ENCODE assay signal across 1 fruit fly cellular context in genomic region chr2L:15113234-15113916, dm6.
TF ChIP-seq lines count a peak whose summit lies in the region.

TSS of gene stc (plus strand) at chr2L:15113480.

TF ChIP-seq in whole organism, embryonic, 481 proteins besides CTCF, POLR2A, EP300 and RAD21 (continued from another document and continues in another):
- TF ChIP-seq Lpt (GFP tag; optimal IDR thresholded peaks at IDR 0.05; lab: Kevin White, UChicago) = no peak
- TF ChIP-seq GATAe (GFP tag; conservative IDR thresholded peaks at IDR 0.05; lab: Robert Waterston, UW) = no peak
- TF ChIP-seq Nf-YB (GFP tag; optimal IDR thresholded peaks at IDR 0.05; lab: Kevin White, UChicago) = peak; percentile 11
- no peak for TF ChIP-seq CG6854 (GFP tag; optimal IDR thresholded peaks at IDR 0.05; lab: Kevin White, UChicago)
- 0 out of 2 replicates have a peak, but pooled peaks have one; percentile 22 for TF ChIP-seq sisA (GFP tag; IDR thresholded peaks at IDR 0.05; lab: Robert Waterston, UW)
- TF ChIP-seq sens-2 (GFP tag; IDR thresholded peaks at IDR 0.05; lab: Robert Waterston, UW) = no peak
- TF ChIP-seq CG2129 (GFP tag; IDR thresholded peaks at IDR 0.05; lab: Robert Waterston, UW; ENCODE audit: partially characterized antibody) = peak; percentile 33; the same call in 1 of the 2 replicates
- no peak for TF ChIP-seq Taf1 (GFP tag; IDR thresholded peaks at IDR 0.05; lab: Robert Waterston, UW)
- no peak for TF ChIP-seq cg (GFP tag; optimal IDR thresholded peaks at IDR 0.05; lab: Kevin White, UChicago)
- no peak for TF ChIP-seq nom (GFP tag; optimal IDR thresholded peaks at IDR 0.05; lab: Kevin White, UChicago)
- peak; percentile 66 to 74 for TF ChIP-seq dpn (GFP tag; optimal IDR thresholded peaks at IDR 0.05; lab: Kevin White, UChicago)
- TF ChIP-seq CG3838 (GFP tag; optimal IDR thresholded peaks at IDR 0.05; lab: Kevin White, UChicago) = no peak
- no peak for TF ChIP-seq CG17328 (GFP tag; IDR thresholded peaks at IDR 0.05; lab: Robert Waterston, UW)
- peak; percentile 36 for TF ChIP-seq CG8944 (GFP tag; optimal IDR thresholded peaks at IDR 0.05; lab: Kevin White, UChicago)
- TF ChIP-seq E2f1 (GFP tag; IDR thresholded peaks at IDR 0.05; lab: Robert Waterston, UW) = peak; percentile 40; the same call in 1 of the 2 replicates
- TF ChIP-seq CG10209 (GFP tag; optimal IDR thresholded peaks at IDR 0.05; lab: Kevin White, UChicago) = peak; percentile 39
- peak; percentile 99 for TF ChIP-seq stwl (tag; optimal IDR thresholded peaks at IDR 0.05; lab: Kevin White, UChicago)
- peak; percentile 28; the same call in 2 of the 3 replicates for TF ChIP-seq CG14860 (GFP tag; IDR thresholded peaks at IDR 0.05; lab: Robert Waterston, UW; ENCODE audit: partially characterized antibody)
- no peak for TF ChIP-seq Fer2 (tag; optimal IDR thresholded peaks at IDR 0.05; lab: Kevin White, UChicago)
- TF ChIP-seq ftz-f1 (GFP tag; optimal IDR thresholded peaks at IDR 0.05; lab: Kevin White, UChicago) = peak; percentile 18
- no peak for TF ChIP-seq CG10462 (GFP tag; optimal IDR thresholded peaks at IDR 0.05; lab: Kevin White, UChicago)
- TF ChIP-seq nerfin-1 (tag; optimal IDR thresholded peaks at IDR 0.05; lab: Kevin White, UChicago) = no peak
- no peak for TF ChIP-seq jigr1 (GFP tag; IDR thresholded peaks at IDR 0.05; lab: Robert Waterston, UW)
- peak; percentile 25 for TF ChIP-seq CG12744 (GFP tag; optimal IDR thresholded peaks at IDR 0.05; lab: Kevin White, UChicago)
- TF ChIP-seq CG13123 (GFP tag; optimal IDR thresholded peaks at IDR 0.05; lab: Kevin White, UChicago) = peak; percentile 61
- peak; percentile 94 for TF ChIP-seq Med (GFP tag; lab: Kevin White, UChicago)
- TF ChIP-seq Sox100B (GFP tag; optimal IDR thresholded peaks at IDR 0.05; lab: Kevin White, UChicago) = no peak
- TF ChIP-seq zf30C (GFP tag; optimal IDR thresholded peaks at IDR 0.05; lab: Kevin White, UChicago) = peak; percentile 8
- TF ChIP-seq C15 (GFP tag; IDR thresholded peaks at IDR 0.05; lab: Robert Waterston, UW) = no peak
- TF ChIP-seq tap (tag; optimal IDR thresholded peaks at IDR 0.05; lab: Kevin White, UChicago) = no peak
- peak in 1 of 2 experiments; percentile 39 for TF ChIP-seq insv (GFP tag; optimal IDR thresholded peaks at IDR 0.05; lab: Kevin White, UChicago)
- no peak for TF ChIP-seq fd96Cb (tag; optimal IDR thresholded peaks at IDR 0.05; lab: Kevin White, UChicago)
- peak; percentile 64 for TF ChIP-seq CG17829 (tag; optimal IDR thresholded peaks at IDR 0.05; lab: Kevin White, UChicago)
- peak; percentile 55 for TF ChIP-seq Sin3A (optimal IDR thresholded peaks at IDR 0.05; lab: Kevin White, UChicago)
- peak; percentile 38 for TF ChIP-seq CG4424 (GFP tag; optimal IDR thresholded peaks at IDR 0.05; lab: Kevin White, UChicago)
- TF ChIP-seq lilli (GFP tag; optimal IDR thresholded peaks at IDR 0.05; lab: Kevin White, UChicago) = peak; percentile 68
- no peak for TF ChIP-seq Deaf1 (tag; optimal IDR thresholded peaks at IDR 0.05; lab: Kevin White, UChicago)
- peak; percentile 74 for TF ChIP-seq CG2116 (GFP tag; optimal IDR thresholded peaks at IDR 0.05; lab: Kevin White, UChicago)
- peak; percentile 23; the same call in 1 of the 2 replicates for TF ChIP-seq Drgx (GFP tag; IDR thresholded peaks at IDR 0.05; lab: Robert Waterston, UW)
- peak; percentile 32 for TF ChIP-seq shn (GFP tag; optimal IDR thresholded peaks at IDR 0.05; lab: Kevin White, UChicago)
- peak; percentile 43; the same call in 1 of the 3 replicates for TF ChIP-seq H15 (GFP tag; IDR thresholded peaks at IDR 0.05; lab: Robert Waterston, UW)
- TF ChIP-seq chn (GFP tag; optimal IDR thresholded peaks at IDR 0.05; lab: Kevin White, UChicago) = peak; percentile 51
- TF ChIP-seq CG13424 (tag; optimal IDR thresholded peaks at IDR 0.05; lab: Kevin White, UChicago) = peak; percentile 19
- no peak for TF ChIP-seq crol (GFP tag; IDR thresholded peaks at IDR 0.05; lab: Robert Waterston, UW)
- TF ChIP-seq onecut (GFP tag; IDR thresholded peaks at IDR 0.05; lab: Robert Waterston, UW) = peak; percentile 37; the same call in 1 of the 2 replicates
- peak; percentile 10 for TF ChIP-seq cad (GFP tag; optimal IDR thresholded peaks at IDR 0.05; lab: Kevin White, UChicago)
- no peak for TF ChIP-seq run (tag; optimal IDR thresholded peaks at IDR 0.05; lab: Kevin White, UChicago)
- peak; percentile 31 for TF ChIP-seq maf-S (GFP tag; optimal IDR thresholded peaks at IDR 0.05; lab: Kevin White, UChicago)
- peak; percentile 51 for TF ChIP-seq Max (GFP tag; optimal IDR thresholded peaks at IDR 0.05; lab: Kevin White, UChicago)
- TF ChIP-seq CG10274 (GFP tag; optimal IDR thresholded peaks at IDR 0.05; lab: Kevin White, UChicago) = no peak
- TF ChIP-seq sima (GFP tag; optimal IDR thresholded peaks at IDR 0.05; lab: Kevin White, UChicago) = no peak
- TF ChIP-seq CG16815 (GFP tag; optimal IDR thresholded peaks at IDR 0.05; lab: Kevin White, UChicago) = no peak
- peak; percentile 57; the same call in 1 of the 2 replicates for TF ChIP-seq ato (GFP tag; IDR thresholded peaks at IDR 0.05; lab: Robert Waterston, UW; ENCODE audit: partially characterized antibody)
- no peak for TF ChIP-seq cas (GFP tag; IDR thresholded peaks at IDR 0.05; lab: Robert Waterston, UW)
- peak; percentile 40 for TF ChIP-seq Camta (GFP tag; optimal IDR thresholded peaks at IDR 0.05; lab: Kevin White, UChicago)
- peak; percentile 14 for TF ChIP-seq CG12236 (GFP tag; optimal IDR thresholded peaks at IDR 0.05; lab: Kevin White, UChicago)
- TF ChIP-seq Jarid2 (GFP tag; optimal IDR thresholded peaks at IDR 0.05; lab: Kevin White, UChicago) = peak; percentile 61
- peak; percentile 38; the same call in 1 of the 2 replicates for TF ChIP-seq stc (GFP tag; IDR thresholded peaks at IDR 0.05; lab: Robert Waterston, UW)
- TF ChIP-seq Ptx1 (GFP tag; IDR thresholded peaks at IDR 0.05; lab: Robert Waterston, UW) = no peak
- TF ChIP-seq CG14710 (tag; optimal IDR thresholded peaks at IDR 0.05; lab: Kevin White, UChicago) = peak; percentile 69
- peak; percentile 80 for TF ChIP-seq Sry-δ (GFP tag; optimal IDR thresholded peaks at IDR 0.05; lab: Kevin White, UChicago)
- peak; percentile 30 to 86 for TF ChIP-seq crp (GFP tag; optimal IDR thresholded peaks at IDR 0.05; lab: Kevin White, UChicago)
- TF ChIP-seq CG1647 (GFP tag; optimal IDR thresholded peaks at IDR 0.05; lab: Kevin White, UChicago) = peak; percentile 14
- TF ChIP-seq Xbp1 (GFP tag; optimal IDR thresholded peaks at IDR 0.05; lab: Kevin White, UChicago) = peak; percentile 68
- peak; percentile 80 for TF ChIP-seq CG15514 (GFP tag; optimal IDR thresholded peaks at IDR 0.05; lab: Kevin White, UChicago)
- TF ChIP-seq tll (GFP tag; optimal IDR thresholded peaks at IDR 0.05; lab: Kevin White, UChicago) = peak in 1 of 2 experiments; percentile 45
- TF ChIP-seq br (optimal IDR thresholded peaks at IDR 0.05; lab: Kevin White, UChicago) = no peak
- peak; percentile 94 for TF ChIP-seq pzg (GFP tag; optimal IDR thresholded peaks at IDR 0.05; lab: Kevin White, UChicago)
- peak; percentile 50; the same call in 1 of the 2 replicates for TF ChIP-seq CG11247 (GFP tag; IDR thresholded peaks at IDR 0.05; lab: Robert Waterston, UW)
- peak; percentile 74 for TF ChIP-seq CG17186 (GFP tag; optimal IDR thresholded peaks at IDR 0.05; lab: Kevin White, UChicago)
- peak; percentile 70 for TF ChIP-seq E2f2 (GFP tag; IDR thresholded peaks at IDR 0.05; lab: Robert Waterston, UW)
- no peak for TF ChIP-seq CG1602 (GFP tag; optimal IDR thresholded peaks at IDR 0.05; lab: Kevin White, UChicago)
- no peak for TF ChIP-seq HLH3B (GFP tag; IDR thresholded peaks at IDR 0.05; lab: Robert Waterston, UW)
- TF ChIP-seq gsb (GFP tag; IDR thresholded peaks at IDR 0.05; lab: Robert Waterston, UW) = no peak
- TF ChIP-seq ci (GFP tag; IDR thresholded peaks at IDR 0.05; lab: Robert Waterston, UW) = peak; percentile 43; the same call in 1 of the 3 replicates
- peak; percentile 58 for TF ChIP-seq Hsf (GFP tag; optimal IDR thresholded peaks at IDR 0.05; lab: Kevin White, UChicago)
- TF ChIP-seq CG11560 (tag; IDR thresholded peaks at IDR 0.05; lab: Robert Waterston, UW) = no peak
- TF ChIP-seq Usf (GFP tag; optimal IDR thresholded peaks at IDR 0.05; lab: Kevin White, UChicago) = no peak
- peak; percentile 6 to 62 for TF ChIP-seq chif (GFP tag; optimal IDR thresholded peaks at IDR 0.05; lab: Kevin White, UChicago)
- TF ChIP-seq NK7.1 (GFP tag; optimal IDR thresholded peaks at IDR 0.05; lab: Kevin White, UChicago) = peak; percentile 28
- peak; percentile 50 for TF ChIP-seq phol (tag; optimal IDR thresholded peaks at IDR 0.05; lab: Kevin White, UChicago)
- peak; percentile 52 for TF ChIP-seq HLH54F (GFP tag; optimal IDR thresholded peaks at IDR 0.05; lab: Kevin White, UChicago)
- TF ChIP-seq CG12391 (tag; optimal IDR thresholded peaks at IDR 0.05; lab: Kevin White, UChicago) = peak; percentile 47
- peak; percentile 14 for TF ChIP-seq Atf-2 (GFP tag; optimal IDR thresholded peaks at IDR 0.05; lab: Kevin White, UChicago)
- TF ChIP-seq Oaz (GFP tag; IDR thresholded peaks at IDR 0.05; lab: Robert Waterston, UW) = no peak
- TF ChIP-seq CG10979 (tag; optimal IDR thresholded peaks at IDR 0.05; lab: Kevin White, UChicago) = peak; percentile 88
- 0 out of 2 replicates have a peak, but pooled peaks have one; percentile 28 for TF ChIP-seq Xrp1 (GFP tag; IDR thresholded peaks at IDR 0.05; lab: Robert Waterston, UW)
- TF ChIP-seq unc-4 (GFP tag; IDR thresholded peaks at IDR 0.05; lab: Robert Waterston, UW; ENCODE audit: partially characterized antibody) = peak; percentile 78
- peak; percentile 41 for TF ChIP-seq CG14441 (GFP tag; IDR thresholded peaks at IDR 0.05; lab: Robert Waterston, UW)
- peak; percentile 82 for TF ChIP-seq HmgD (GFP tag; optimal IDR thresholded peaks at IDR 0.05; lab: Kevin White, UChicago)
- TF ChIP-seq D19A (tag; optimal IDR thresholded peaks at IDR 0.05; lab: Kevin White, UChicago) = no peak
- peak; percentile 37 for TF ChIP-seq CG16863 (GFP tag; optimal IDR thresholded peaks at IDR 0.05; lab: Kevin White, UChicago)
- TF ChIP-seq CG4404 (GFP tag; IDR thresholded peaks at IDR 0.05; lab: Robert Waterston, UW) = no peak
- TF ChIP-seq ash1 (GFP tag; optimal IDR thresholded peaks at IDR 0.05; lab: Kevin White, UChicago) = no peak
- TF ChIP-seq Eip74EF (GFP tag; optimal IDR thresholded peaks at IDR 0.05; lab: Kevin White, UChicago) = no peak
- TF ChIP-seq Gug (GFP tag; IDR thresholded peaks at IDR 0.05; lab: Robert Waterston, UW) = no peak
- TF ChIP-seq gt (GFP tag; IDR thresholded peaks at IDR 0.05; lab: Robert Waterston, UW) = no peak
- peak; percentile 64 for TF ChIP-seq slbo (GFP tag; IDR thresholded peaks at IDR 0.05; lab: Robert Waterston, UW)
- TF ChIP-seq Trl (optimal IDR thresholded peaks at IDR 0.05; lab: Kevin White, UChicago) = no peak
- TF ChIP-seq Trl (GFP tag; optimal IDR thresholded peaks at IDR 0.05; lab: Kevin White, UChicago) = peak; percentile 57
- peak; percentile 14 for TF ChIP-seq kay (GFP tag; optimal IDR thresholded peaks at IDR 0.05; lab: Kevin White, UChicago)
- peak; percentile 68 for TF ChIP-seq CG7987 (GFP tag; optimal IDR thresholded peaks at IDR 0.05; lab: Kevin White, UChicago)
- TF ChIP-seq CG7271 (tag; optimal IDR thresholded peaks at IDR 0.05; lab: Kevin White, UChicago) = no peak
- peak; percentile 44 for TF ChIP-seq Bteb2 (GFP tag; optimal IDR thresholded peaks at IDR 0.05; lab: Kevin White, UChicago)
- no peak for TF ChIP-seq ac (GFP tag; optimal IDR thresholded peaks at IDR 0.05; lab: Kevin White, UChicago)
- TF ChIP-seq Dp (GFP tag; optimal IDR thresholded peaks at IDR 0.05; lab: Kevin White, UChicago) = peak; percentile 70
- TF ChIP-seq CG18764 (GFP tag; optimal IDR thresholded peaks at IDR 0.05; lab: Kevin White, UChicago) = no peak
- no peak for TF ChIP-seq Atf6 (GFP tag; IDR thresholded peaks at IDR 0.05; lab: Robert Waterston, UW)
- no peak for TF ChIP-seq CG17385 (GFP tag; optimal IDR thresholded peaks at IDR 0.05; lab: Kevin White, UChicago)
- no peak for TF ChIP-seq fd3F (GFP tag; optimal IDR thresholded peaks at IDR 0.05; lab: Kevin White, UChicago)
- peak; percentile 4 for TF ChIP-seq p53 (GFP tag; optimal IDR thresholded peaks at IDR 0.05; lab: Kevin White, UChicago)
- TF ChIP-seq tx (GFP tag; optimal IDR thresholded peaks at IDR 0.05; lab: Kevin White, UChicago) = peak; percentile 41
- TF ChIP-seq Spps (tag; optimal IDR thresholded peaks at IDR 0.05; lab: Kevin White, UChicago) = peak; percentile 46
- 0 out of 3 replicates have a peak, but pooled peaks have one; percentile 33 for TF ChIP-seq hb (GFP tag; IDR thresholded peaks at IDR 0.05; lab: Robert Waterston, UW; ENCODE audit: partially characterized antibody)
- TF ChIP-seq CG30020 (tag; optimal IDR thresholded peaks at IDR 0.05; lab: Kevin White, UChicago) = no peak
- no peak for TF ChIP-seq dmrt99B (tag; optimal IDR thresholded peaks at IDR 0.05; lab: Kevin White, UChicago)
- peak; percentile 62 for TF ChIP-seq her (GFP tag; optimal IDR thresholded peaks at IDR 0.05; lab: Kevin White, UChicago)
- peak; percentile 89 for TF ChIP-seq CG6791 (GFP tag; IDR thresholded peaks at IDR 0.05; lab: Robert Waterston, UW; ENCODE audit: partially characterized antibody)
- peak; percentile 46 for TF ChIP-seq CG8290 (GFP tag; optimal IDR thresholded peaks at IDR 0.05; lab: Kevin White, UChicago)
- TF ChIP-seq CG8290 (tag; optimal IDR thresholded peaks at IDR 0.05; lab: Kevin White, UChicago) = no peak
- TF ChIP-seq CG12219 (GFP tag; optimal IDR thresholded peaks at IDR 0.05; lab: Kevin White, UChicago) = no peak
- TF ChIP-seq CG2202 (tag; optimal IDR thresholded peaks at IDR 0.05; lab: Kevin White, UChicago) = no peak
- TF ChIP-seq Hr3 (GFP tag; optimal IDR thresholded peaks at IDR 0.05; lab: Kevin White, UChicago) = peak; percentile 37
- peak; percentile 44 for TF ChIP-seq tin (GFP tag; optimal IDR thresholded peaks at IDR 0.05; lab: Kevin White, UChicago)
- peak; percentile 53 for TF ChIP-seq gsb-n (tag; optimal IDR thresholded peaks at IDR 0.05; lab: Kevin White, UChicago)
- TF ChIP-seq CG13287 (GFP tag; IDR thresholded peaks at IDR 0.05; lab: Robert Waterston, UW; ENCODE audit: partially characterized antibody) = peak; percentile 84
- peak; percentile 75 for TF ChIP-seq BEAF-32 (GFP tag; optimal IDR thresholded peaks at IDR 0.05; lab: Kevin White, UChicago)
- TF ChIP-seq CG14014 (GFP tag; IDR thresholded peaks at IDR 0.05; lab: Robert Waterston, UW) = 0 out of 2 replicates have a peak, but pooled peaks have one; percentile 18
- no peak for TF ChIP-seq CG18476 (GFP tag; optimal IDR thresholded peaks at IDR 0.05; lab: Kevin White, UChicago)
- TF ChIP-seq CG8388 (GFP tag; optimal IDR thresholded peaks at IDR 0.05; lab: Kevin White, UChicago) = peak; percentile 3
- peak; percentile 31 for TF ChIP-seq CG12071 (GFP tag; optimal IDR thresholded peaks at IDR 0.05; lab: Kevin White, UChicago)
